Fruit fly (Drosophila melanogaster) S2 (cell line): ENCODE data around the gene Kdm3.

ENCODE experiments used
- CG8478 ChIP-seq: fragments of >200 bp; optimal IDR thresholded peaks from 2 replicates; lab custom pipeline; 2018
- CTCF ChIP-seq, 2 experiments: fragments of >200 bp; optimal IDR thresholded peaks; 2 replicates each; lab custom pipeline; 2018

DNA sequence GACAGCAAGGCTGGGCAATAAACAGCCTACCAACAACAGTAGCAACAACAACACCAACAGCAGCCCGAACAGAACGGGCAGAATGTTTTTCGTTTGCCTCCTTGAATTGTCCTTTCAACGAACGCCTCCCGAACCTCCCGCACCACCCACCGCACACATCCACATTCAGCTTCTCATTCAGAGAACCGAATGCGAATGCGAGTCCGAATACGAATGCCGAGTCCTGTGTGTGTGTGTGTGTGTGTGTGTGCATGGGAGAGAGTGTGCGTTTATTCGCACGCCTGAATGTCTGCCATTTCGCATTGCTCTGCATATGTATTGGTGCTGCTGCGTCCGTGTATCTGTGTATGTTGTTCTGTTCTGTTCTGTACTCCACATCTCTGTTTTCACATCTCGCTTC, 27.3 kb upstream of the Kdm3 start:
- no peak for TF ChIP-seq CG8478 (lab: Kevin White, UChicago)
- TF ChIP-seq CTCF (optimal IDR thresholded peaks at IDR 0.05; lab: Kevin White, UChicago): no peak
